Worm (Caenorhabditis elegans): Measurements from ENCODE around the gene T23F11.6.

Gene T23F11.6

ce11 chrIII:4677466-4677865, 29.7 kb upstream of the T23F11.6 start, which contains the start of gene srg-10:
TSS of gene srg-10 (plus strand) at chrIII:4677766.
- TF ChIP-seq odd-2 (tag; optimal IDR thresholded peaks at IDR 0.05) (no peak), ceh-9 (tag; optimal IDR thresholded peaks at IDR 0.05) (no peak), ceh-2 (tag; optimal IDR thresholded peaks at IDR 0.05) (no peak), ceh-14 (tag; optimal IDR thresholded peaks at IDR 0.05) (no peak), sox-2 (GFP tag; IDR thresholded peaks at IDR 0.05) (no peak), che-1 (tag; optimal IDR thresholded peaks at IDR 0.05) (no peak), hlh-8 (tag; optimal IDR thresholded peaks at IDR 0.05) (no peak), F13H6.1 (tag; optimal IDR thresholded peaks at IDR 0.05) (no peak), fkh-10 (GFP tag; optimal IDR thresholded peaks at IDR 0.05) (no peak), tbx-7 (tag; optimal IDR thresholded peaks at IDR 0.05) (no peak), ztf-16 (tag; optimal IDR thresholded peaks at IDR 0.05) (no peak), gmeb-2 (tag; optimal IDR thresholded peaks at IDR 0.05) (no peak), fkh-6 (tag; optimal IDR thresholded peaks at IDR 0.05) (no peak), pax-1 (tag; optimal IDR thresholded peaks at IDR 0.05) (no peak), nhr-232 (tag; optimal IDR thresholded peaks at IDR 0.05) (no peak)

ce11 chrIII:4671949-4672348, 24.2 kb upstream of the T23F11.6 start, which contains the start of gene srg-13:
TSS of gene srg-13 (plus strand) at chrIII:4672249.
- TF ChIP-seq F13H6.1 (tag; optimal IDR thresholded peaks at IDR 0.05) (no peak), pros-1 (tag; optimal IDR thresholded peaks at IDR 0.05) (no peak), unc-3 (GFP tag; conservative IDR thresholded peaks at IDR 0.05) (no peak), unc-3 (tag; optimal IDR thresholded peaks at IDR 0.05) (no peak)

ce11 chrIII:4671491-4671890, 23.8 kb upstream of the T23F11.6 start, which contains the start of gene T23F11.11:
TSS of gene T23F11.11 (minus strand) at chrIII:4671591.
- TF ChIP-seq T23F11.4 (GFP tag; optimal IDR thresholded peaks at IDR 0.05) (no peak), hlh-13 (GFP tag; optimal IDR thresholded peaks at IDR 0.05) (no peak), fkh-10 (GFP tag; optimal IDR thresholded peaks at IDR 0.05) (no peak), pha-4 (tag; optimal IDR thresholded peaks at IDR 0.05) (no peak), ref-2 (tag; optimal IDR thresholded peaks at IDR 0.05) (no peak), pat-9 (tag; optimal IDR thresholded peaks at IDR 0.05) (no peak)

ce11 chrIII:4668073-4668472, 20.4 kb upstream of the T23F11.6 start:
- no peak for TF ChIP-seq ceh-22 (tag; optimal IDR thresholded peaks at IDR 0.05)
- no peak for TF ChIP-seq fkh-6 (tag; optimal IDR thresholded peaks at IDR 0.05)
- peak; percentile 7 for TF ChIP-seq T23F11.4 (GFP tag; optimal IDR thresholded peaks at IDR 0.05)
- no peak for TF ChIP-seq ceh-31 (tag; optimal IDR thresholded peaks at IDR 0.05)
- no peak for TF ChIP-seq fax-1 (tag; optimal IDR thresholded peaks at IDR 0.05)
- no peak for TF ChIP-seq hlh-6 (tag; optimal IDR thresholded peaks at IDR 0.05)
- peak; percentile 35 for TF ChIP-seq elt-2 (tag; optimal IDR thresholded peaks at IDR 0.05)

- TF ChIP-seq pat-9 (tag; optimal IDR thresholded peaks at IDR 0.05) = no peak
- TF ChIP-seq ahr-1 (tag; optimal IDR thresholded peaks at IDR 0.05) = no peak
- no peak for TF ChIP-seq elt-4 (tag; optimal IDR thresholded peaks at IDR 0.05)
- no peak for TF ChIP-seq zip-5 (tag; optimal IDR thresholded peaks at IDR 0.05)
- no peak for TF ChIP-seq ceh-14 (tag; optimal IDR thresholded peaks at IDR 0.05)
- TF ChIP-seq eyg-1 (tag; optimal IDR thresholded peaks at IDR 0.05) = peak; percentile 8
- TF ChIP-seq ets-4 (tag; optimal IDR thresholded peaks at IDR 0.05) = peak; percentile 27
- no peak for TF ChIP-seq dve-1 (tag; optimal IDR thresholded peaks at IDR 0.05)
- TF ChIP-seq sox-2 (GFP tag; IDR thresholded peaks at IDR 0.05) = no peak; the same call in 1 of the 2 replicates
- peak; percentile 36 for TF ChIP-seq rnt-1 (tag; optimal IDR thresholded peaks at IDR 0.05)
- TF ChIP-seq hlh-15 (tag; optimal IDR thresholded peaks at IDR 0.05) = no peak
- no peak for TF ChIP-seq ttx-3 (tag; optimal IDR thresholded peaks at IDR 0.05)
- no peak for TF ChIP-seq fax-1 (tag; optimal IDR thresholded peaks at IDR 0.05)
- no peak for TF ChIP-seq ama-1 (optimal IDR thresholded peaks at IDR 0.05)
- peak; percentile 92 for TF ChIP-seq ceh-34 (tag; optimal IDR thresholded peaks at IDR 0.05)
- no peak for TF ChIP-seq lin-11 (tag; optimal IDR thresholded peaks at IDR 0.05)
- no peak for TF ChIP-seq pax-1 (tag; optimal IDR thresholded peaks at IDR 0.05)
- no peak for TF ChIP-seq nhr-11 (tag; optimal IDR thresholded peaks at IDR 0.05)
- TF ChIP-seq npax-4 (tag; optimal IDR thresholded peaks at IDR 0.05) = no peak
- no peak for TF ChIP-seq K09A11.1 (tag; optimal IDR thresholded peaks at IDR 0.05; ENCODE audit: insufficient read depth)
- TF ChIP-seq C38D4.7 (GFP tag; optimal IDR thresholded peaks at IDR 0.05) = no peak
- TF ChIP-seq madf-2 (tag; optimal IDR thresholded peaks at IDR 0.05) = no peak
- no peak for TF ChIP-seq pha-2 (tag; optimal IDR thresholded peaks at IDR 0.05)
Observed at ce11 chrIII:4666753-4667400, 19.2 kb upstream of the T23F11.6 start.
